Fruit fly (Drosophila melanogaster) whole organism, embryonic: Measurements from ENCODE around the gene Baldspot.

Source experiments
- Adf1 ChIP-seq: fragments of 200-800 bp; sonication (Bioruptor generic); IDR thresholded peaks from 2 replicates; pipeline ENCODE4 v1.3.6; 2022; ENCODE audit warnings: missing biosample characterization, missing genetic modification characterization
- Aef1 ChIP-seq: fragments of 200-800 bp; sonication (Bioruptor generic); IDR thresholded peaks from 3 replicates; pipeline ENCODE4 v1.3.6; 2022; ENCODE audit warnings: missing biosample characterization, missing genetic modification characterization
- BtbVII ChIP-seq: fragments of 200-800 bp; sonication (Bioruptor generic); optimal IDR thresholded peaks from 3 replicates; lab custom pipeline; 2017; ENCODE audit warnings: missing biosample characterization, mild to moderate bottlenecking, missing genetic modification characterization
- CG10462 ChIP-seq: fragments of 200-800 bp; sonication (Bioruptor generic); optimal IDR thresholded peaks from 2 replicates; lab custom pipeline; 2016; ENCODE audit warnings: missing biosample characterization, missing genetic modification characterization
- CG11085 ChIP-seq: fragments of 200-800 bp; sonication (Bioruptor generic); IDR thresholded peaks from 2 replicates; pipeline ENCODE4 v1.3.6; 2022; ENCODE audit warnings: missing biosample characterization, missing genetic modification characterization
- CG11456 ChIP-seq: fragments of 200-800 bp; sonication (Bioruptor generic); IDR thresholded peaks from 3 replicates; pipeline ENCODE4 v1.3.6; 2022; ENCODE audit warnings: missing biosample characterization, missing genetic modification characterization
- CG12219 ChIP-seq: fragments of 200-800 bp; sonication (Bioruptor generic); optimal IDR thresholded peaks from 3 replicates; lab custom pipeline; 2018; ENCODE audit warnings: missing biosample characterization, mild to moderate bottlenecking, missing genetic modification characterization
- CG18619 ChIP-seq: fragments of 200-800 bp; sonication (Bioruptor generic); optimal IDR thresholded peaks from 3 replicates; lab custom pipeline; 2017; ENCODE audit warnings: missing biosample characterization, mild to moderate bottlenecking, missing genetic modification characterization
- CG2875 ChIP-seq: fragments of 200-800 bp; sonication (Bioruptor generic); optimal IDR thresholded peaks from 2 replicates; lab custom pipeline; 2017; ENCODE audit warnings: missing biosample characterization, mild to moderate bottlenecking, missing genetic modification characterization, missing genetic modification reagents
- CG31365 ChIP-seq: fragments of 200-800 bp; sonication (Bioruptor generic); optimal IDR thresholded peaks from 2 replicates; lab custom pipeline; 2018; ENCODE audit warnings: missing biosample characterization, mild to moderate bottlenecking, missing genetic modification characterization
- CG3726 ChIP-seq: fragments of 200-800 bp; sonication (Bioruptor generic); IDR thresholded peaks from 3 replicates; pipeline ENCODE4, ENCODE4 v1.3.6; 2022; ENCODE audit warnings: missing biosample characterization, missing genetic modification characterization
- CG3838 ChIP-seq: fragments of 200-800 bp; sonication (Bioruptor generic); optimal IDR thresholded peaks from 3 replicates; lab custom pipeline; 2016; ENCODE audit warnings: missing biosample characterization, missing genetic modification characterization
- CG4282 ChIP-seq: fragments of 200-800 bp; sonication (Bioruptor generic); optimal IDR thresholded peaks from 2 replicates; lab custom pipeline; 2016; ENCODE audit warnings: missing biosample characterization, missing genetic modification characterization
- CG6175 ChIP-seq: fragments of 200-800 bp; sonication (Bioruptor generic); IDR thresholded peaks from 3 replicates; pipeline ENCODE4 v1.3.6; 2022; ENCODE audit warnings: missing biosample characterization, missing genetic modification characterization
- CG6654 ChIP-seq: fragments of 200-800 bp; sonication (Bioruptor generic); optimal IDR thresholded peaks from 2 replicates; lab custom pipeline; 2017; ENCODE audit warnings: missing biosample characterization, mild to moderate bottlenecking, missing genetic modification characterization
- CG6854 ChIP-seq: fragments of 200-800 bp; sonication (Bioruptor generic); optimal IDR thresholded peaks from 3 replicates; lab custom pipeline; 2017; ENCODE audit warnings: missing biosample characterization, mild to moderate bottlenecking, missing genetic modification characterization
- CG7839 ChIP-seq: fragments of 200-800 bp; sonication (Bioruptor generic); optimal IDR thresholded peaks from 3 replicates; lab custom pipeline; 2018; ENCODE audit warnings: missing biosample characterization, mild to moderate bottlenecking, missing genetic modification characterization, moderate library complexity
- CG8478 ChIP-seq: fragments of >200 bp; optimal IDR thresholded peaks from 2 replicates; lab custom pipeline; 2018
- Chrac-16 ChIP-seq: fragments of 200-800 bp; sonication (Bioruptor generic); optimal IDR thresholded peaks from 3 replicates; lab custom pipeline; 2016; ENCODE audit warnings: missing biosample characterization, missing genetic modification characterization
- Deaf1 ChIP-seq: fragments of 200-800 bp; optimal IDR thresholded peaks from 3 replicates; lab custom pipeline; 2019; ENCODE audit warnings: missing biosample characterization, mild to moderate bottlenecking, missing genetic modification characterization, moderate library complexity
- Dfd ChIP-seq, 2 experiments: fragments of >200 bp; optimal IDR thresholded peaks; 2 replicates each; lab custom pipeline; 2017; ENCODE audit warnings: missing biosample characterization in 2 of 2, missing genetic modification characterization in 2 of 2
- Drgx ChIP-seq: fragments of 200-800 bp; sonication (Bioruptor generic); IDR thresholded peaks from 2 replicates; pipeline ENCODE4 v1.3.6; 2022; ENCODE audit warnings: missing biosample characterization, missing genetic modification characterization
- E2f2 ChIP-seq: fragments of 200-800 bp; sonication (Bioruptor generic); IDR thresholded peaks from 2 replicates; pipeline ENCODE4 v1.3.6; 2022; ENCODE audit warnings: missing biosample characterization, missing genetic modification characterization
- H2.0 ChIP-seq: fragments of 200-800 bp; sonication (Bioruptor generic); IDR thresholded peaks from 2 replicates; pipeline ENCODE4 v1.3.6; 2022; ENCODE audit warnings: missing biosample characterization, missing genetic modification characterization
- HLH54F ChIP-seq: fragments of 200-800 bp; sonication (Bioruptor generic); optimal IDR thresholded peaks from 3 replicates; lab custom pipeline; 2016; ENCODE audit warnings: missing biosample characterization, missing genetic modification characterization
- Hmx ChIP-seq: fragments of 200-800 bp; sonication (Bioruptor generic); optimal IDR thresholded peaks from 2 replicates; lab custom pipeline; 2016; ENCODE audit warnings: missing biosample characterization, missing genetic modification characterization
- Hr51 ChIP-seq, 2 experiments: fragments of 200-800 bp; sonication (Bioruptor generic); optimal IDR thresholded peaks; 2 replicates in 1 of 2; 3 replicates in 1 of 2; lab custom pipeline; 2016 to 2018; ENCODE audit warnings: missing biosample characterization in 2 of 2, missing genetic modification characterization in 2 of 2, mild to moderate bottlenecking in 1 of 2, moderate library complexity in 1 of 2
- Jarid2 ChIP-seq: fragments of 200-800 bp; sonication (Bioruptor generic); optimal IDR thresholded peaks from 3 replicates; lab custom pipeline; 2017; ENCODE audit warnings: mild to moderate bottlenecking, missing biosample characterization, missing genetic modification reagents, missing genetic modification characterization
- Kr ChIP-seq: fragments of 200-800 bp; sonication (Bioruptor generic); optimal IDR thresholded peaks from 2 replicates; lab custom pipeline; 2017; ENCODE audit warnings: missing biosample characterization, mild to moderate bottlenecking, missing genetic modification characterization
- Lpt ChIP-seq: fragments of >200 bp; optimal IDR thresholded peaks from 2 replicates; lab custom pipeline; 2018; ENCODE audit warnings: missing biosample characterization, missing genetic modification characterization
- Sox100B ChIP-seq: fragments of 200-800 bp; sonication (Bioruptor generic); optimal IDR thresholded peaks from 3 replicates; lab custom pipeline; 2018; ENCODE audit warnings: missing biosample characterization, mild to moderate bottlenecking, missing genetic modification characterization
- TFAM ChIP-seq: fragments of 200-800 bp; sonication (Bioruptor generic); optimal IDR thresholded peaks from 2 replicates; lab custom pipeline; 2017; ENCODE audit warnings: missing biosample characterization, missing genetic modification characterization, inconsistent platforms
- ac ChIP-seq: fragments of 200-800 bp; sonication (Bioruptor generic); optimal IDR thresholded peaks from 3 replicates; lab custom pipeline; 2017; ENCODE audit warnings: missing biosample characterization, mild to moderate bottlenecking, missing genetic modification characterization
- bbx ChIP-seq: fragments of 200-800 bp; sonication (Bioruptor generic); IDR thresholded peaks from 2 replicates; pipeline ENCODE4 v1.3.6; 2022; ENCODE audit warnings: missing biosample characterization, missing genetic modification characterization; ENCODE audit not compliant: partially characterized antibody
- bcd ChIP-seq: fragments of 200-800 bp; sonication (Bioruptor generic); optimal IDR thresholded peaks from 2 replicates; lab custom pipeline; 2017; ENCODE audit warnings: missing biosample characterization, mild to moderate bottlenecking, missing genetic modification characterization
- chif ChIP-seq, 2 experiments: fragments of 200-800 bp; sonication (Bioruptor generic); optimal IDR thresholded peaks; 3 replicates each; lab custom pipeline; 2016; ENCODE audit warnings: missing biosample characterization in 2 of 2, missing genetic modification characterization in 2 of 2
- da ChIP-seq: fragments of 200-800 bp; sonication (Bioruptor generic); optimal IDR thresholded peaks from 2 replicates; lab custom pipeline; 2016; ENCODE audit warnings: missing biosample characterization, missing genetic modification characterization
- disco-r ChIP-seq: fragments of 200-800 bp; sonication (Bioruptor generic); optimal IDR thresholded peaks from 2 replicates; lab custom pipeline; 2016; ENCODE audit warnings: missing biosample characterization, missing genetic modification characterization
- dmrt11E ChIP-seq: fragments of 200-800 bp; sonication (Bioruptor generic); optimal IDR thresholded peaks from 3 replicates; lab custom pipeline; 2018; ENCODE audit warnings: missing biosample characterization, mild to moderate bottlenecking, missing genetic modification characterization, moderate library complexity
- ems ChIP-seq: fragments of 200-800 bp; sonication (Bioruptor generic); optimal IDR thresholded peaks from 3 replicates; lab custom pipeline; 2016; ENCODE audit warnings: missing biosample characterization, missing genetic modification characterization
- exex ChIP-seq: fragments of 200-800 bp; sonication (Bioruptor generic); optimal IDR thresholded peaks from 4 replicates; lab custom pipeline; 2018; ENCODE audit warnings: missing biosample characterization, mild to moderate bottlenecking, missing genetic modification characterization, moderate library complexity
- fd3F ChIP-seq: fragments of 200-800 bp; sonication (Bioruptor generic); optimal IDR thresholded peaks from 2 replicates; lab custom pipeline; 2018; ENCODE audit warnings: missing biosample characterization, mild to moderate bottlenecking, missing genetic modification characterization, moderate library complexity
- fd96Cb ChIP-seq: fragments of 200-800 bp; sonication (Bioruptor generic); optimal IDR thresholded peaks from 2 replicates; lab custom pipeline; 2018; ENCODE audit warnings: missing biosample characterization, mild to moderate bottlenecking, missing genetic modification characterization, moderate library complexity
- grn ChIP-seq: fragments of 200-800 bp; sonication (Bioruptor generic); optimal IDR thresholded peaks from 3 replicates; lab custom pipeline; 2017; ENCODE audit warnings: missing biosample characterization, missing genetic modification characterization
- gro ChIP-seq: fragments of 200-800 bp; sonication (Bioruptor generic); optimal IDR thresholded peaks from 2 replicates; lab custom pipeline; 2016; ENCODE audit warnings: missing biosample characterization, missing genetic modification characterization
- gsb-n ChIP-seq: fragments of 200-800 bp; sonication (Bioruptor generic); optimal IDR thresholded peaks from 3 replicates; lab custom pipeline; 2018; ENCODE audit warnings: missing biosample characterization, mild to moderate bottlenecking, missing genetic modification characterization
- nerfin-1 ChIP-seq: fragments of 200-800 bp; sonication (Bioruptor generic); optimal IDR thresholded peaks from 3 replicates; lab custom pipeline; 2019; ENCODE audit warnings: missing biosample characterization, mild to moderate bottlenecking, missing genetic modification characterization, moderate library complexity
- pita ChIP-seq: fragments of 200-800 bp; sonication (Bioruptor generic); optimal IDR thresholded peaks from 2 replicates; lab custom pipeline; 2017; ENCODE audit warnings: missing biosample characterization, mild to moderate bottlenecking, missing genetic modification characterization
- pnt ChIP-seq: fragments of 200-800 bp; sonication (Bioruptor generic); optimal IDR thresholded peaks from 3 replicates; lab custom pipeline; 2016; ENCODE audit warnings: missing biosample characterization, missing genetic modification characterization
- run ChIP-seq: fragments of 200-800 bp; sonication (Bioruptor generic); optimal IDR thresholded peaks from 3 replicates; lab custom pipeline; 2018; ENCODE audit warnings: missing biosample characterization, mild to moderate bottlenecking, missing genetic modification characterization
- sd ChIP-seq: fragments of 200-800 bp; sonication (Bioruptor generic); optimal IDR thresholded peaks from 3 replicates; lab custom pipeline; 2018; ENCODE audit warnings: missing biosample characterization, mild to moderate bottlenecking, missing genetic modification characterization, moderate library complexity
- trh ChIP-seq: fragments of 200-800 bp; sonication (Bioruptor generic); optimal IDR thresholded peaks from 2 replicates; lab custom pipeline; 2016; ENCODE audit warnings: missing biosample characterization, missing genetic modification characterization

Baldspot gene

dm6 chr3L:16666429-16667005 lies 5.1 kb upstream of the Baldspot start (continued):
- TF ChIP-seq E2f2 (GFP tag; lab: Robert Waterston, UW) (no peak), bbx (GFP tag; lab: Robert Waterston, UW) (no peak), ac (GFP tag; lab: Kevin White, UChicago) (no peak), CG11085 (GFP tag; lab: Robert Waterston, UW) (no peak), Aef1 (GFP tag; lab: Robert Waterston, UW) (no peak), Dfd (GFP tag; optimal IDR thresholded peaks at IDR 0.05; lab: Kevin White, UChicago) (no peak), grn (GFP tag; lab: Kevin White, UChicago) (peak; percentile 2), gro (GFP tag; lab: Kevin White, UChicago) (peak; percentile 18), ems (GFP tag; lab: Kevin White, UChicago) (no peak), Hr51 (GFP tag; optimal IDR thresholded peaks at IDR 0.05; lab: Kevin White, UChicago) (no peak), CG3726 (no peak), pita (GFP tag; lab: Kevin White, UChicago) (no peak), Kr (GFP tag; lab: Kevin White, UChicago) (no peak), CG11456 (GFP tag; lab: Robert Waterston, UW) (no peak), Deaf1 (tag; lab: Kevin White, UChicago) (peak; percentile 4), fd3F (GFP tag; lab: Kevin White, UChicago) (no peak), CG6654 (GFP tag; lab: Kevin White, UChicago) (no peak), Hmx (no peak), gsb-n (tag; lab: Kevin White, UChicago) (no peak), nerfin-1 (no peak), disco-r (no peak), TFAM (GFP tag; lab: Kevin White, UChicago) (no peak), dmrt11E (tag; lab: Kevin White, UChicago) (no peak), chif (GFP tag; optimal IDR thresholded peaks at IDR 0.05; lab: Kevin White, UChicago) (no peak), trh (no peak), H2.0 (GFP tag; lab: Robert Waterston, UW) (no peak), fd96Cb (tag; lab: Kevin White, UChicago) (no peak), pnt (GFP tag; lab: Kevin White, UChicago) (no peak), CG4282 (GFP tag; lab: Kevin White, UChicago) (no peak), CG31365 (tag; lab: Kevin White, UChicago) (no peak), CG10462 (GFP tag; lab: Kevin White, UChicago) (no peak), run (tag; lab: Kevin White, UChicago) (no peak), Jarid2 (GFP tag; lab: Kevin White, UChicago) (no peak), Lpt (GFP tag; lab: Kevin White, UChicago) (no peak), CG2875 (GFP tag; lab: Kevin White, UChicago) (no peak), CG7839 (tag; lab: Kevin White, UChicago) (no peak), da (GFP tag; lab: Kevin White, UChicago) (no peak), Adf1 (GFP tag; lab: Robert Waterston, UW) (no peak), exex (tag; lab: Kevin White, UChicago) (peak; percentile 73), sd (tag; lab: Kevin White, UChicago) (peak; percentile 90), Drgx (GFP tag; lab: Robert Waterston, UW) (no peak), CG6175 (GFP tag; lab: Robert Waterston, UW) (no peak), bcd (GFP tag; lab: Kevin White, UChicago) (no peak), BtbVII (GFP tag; lab: Kevin White, UChicago) (no peak), CG8478 (lab: Kevin White, UChicago) (no peak), HLH54F (GFP tag; lab: Kevin White, UChicago) (no peak), Chrac-16 (no peak), Sox100B (GFP tag; lab: Kevin White, UChicago) (no peak), CG12219 (GFP tag; lab: Kevin White, UChicago) (no peak), CG3838 (no peak), CG18619 (GFP tag; lab: Kevin White, UChicago) (no peak), CG6854 (GFP tag; lab: Kevin White, UChicago) (no peak)
